Worm (Caenorhabditis elegans) whole organism, L4 larva: ENCODE measurements around the gene suca-1.

Experiments
- D1046.2 ChIP-seq: fragments of 200-800 bp; sonication (Bioruptor generic); IDR thresholded peaks from 2 replicates; pipeline ENCODE4 v1.3.6; 2022; ENCODE audit warnings: missing genetic modification characterization, missing compliant biosample characterization
- F26F4.8 ChIP-seq: fragments of 200-800 bp; sonication (Bioruptor generic); conservative IDR thresholded peaks from 2 replicates; pipeline ENCODE4 v1.3.6; 2022; ENCODE audit warnings: missing genetic modification characterization, missing compliant biosample characterization
- F49E8.2 ChIP-seq: sonication (generic microtip); optimal IDR thresholded peaks from 2 replicates; lab custom pipeline; 2016; ENCODE audit warnings: missing compliant biosample characterization, mild to moderate bottlenecking, missing genetic modification characterization, borderline replicate concordance
- Y75B8A.6 ChIP-seq: fragments of 200-800 bp; sonication (Bioruptor generic); IDR thresholded peaks from 2 replicates; pipeline ENCODE4 v1.3.6; 2022; ENCODE audit warnings: missing genetic modification reagents, missing genetic modification characterization, missing compliant biosample characterization
- ZK337.2 ChIP-seq: fragments of 200-800 bp; sonication (Bioruptor generic); IDR thresholded peaks from 2 replicates; pipeline ENCODE4 v1.3.6; 2022; ENCODE audit warnings: missing genetic modification reagents, missing genetic modification characterization, missing compliant biosample characterization
- arid-1 ChIP-seq: fragments of 200-800 bp; sonication (Bioruptor generic); conservative IDR thresholded peaks from 2 replicates; pipeline ENCODE4 v1.3.6; 2022; ENCODE audit warnings: missing genetic modification reagents, missing genetic modification characterization, missing compliant biosample characterization
- ceh-28 ChIP-seq: fragments of 150-350 bp; optimal IDR thresholded peaks from 2 replicates; lab custom pipeline; 2014; ENCODE audit warnings: missing biosample characterization, missing genetic modification reagents, missing genetic modification characterization
- ceh-32 ChIP-seq: sonication (generic microtip); optimal IDR thresholded peaks from 2 replicates; lab custom pipeline; 2016; ENCODE audit warnings: mild to moderate bottlenecking, missing genetic modification characterization, missing compliant biosample characterization; ENCODE audit not compliant: poor library complexity
- ceh-44 ChIP-seq: fragments of 200-800 bp; sonication (Bioruptor generic); IDR thresholded peaks from 2 replicates; pipeline ENCODE4 v1.3.6; 2022; ENCODE audit warnings: missing genetic modification reagents, missing genetic modification characterization, missing compliant biosample characterization
- ceh-62 ChIP-seq: sonication (generic microtip); optimal IDR thresholded peaks from 2 replicates; lab custom pipeline; 2017; ENCODE audit warnings: missing biosample characterization, missing genetic modification characterization
- ceh-82 ChIP-seq: sonication (generic microtip); optimal IDR thresholded peaks from 2 replicates; lab custom pipeline; 2017; ENCODE audit warnings: missing biosample characterization, missing genetic modification characterization
- ces-1 ChIP-seq: fragments of 150-350 bp; sonication (generic microtip); optimal IDR thresholded peaks from 4 replicates; lab custom pipeline; 2014; ENCODE audit warnings: missing biosample characterization, missing genetic modification reagents, missing genetic modification characterization
- cey-2 ChIP-seq: sonication (generic microtip); optimal IDR thresholded peaks from 3 replicates; lab custom pipeline; 2017; ENCODE audit warnings: missing genetic modification characterization, mild to moderate bottlenecking, missing compliant biosample characterization, antibody characterized with exemption, borderline replicate concordance; ENCODE audit not compliant: insufficient read depth
- daf-12 ChIP-seq: fragments of 150-350 bp; optimal IDR thresholded peaks from 2 replicates; lab custom pipeline; 2014; ENCODE audit warnings: missing biosample characterization, missing genetic modification reagents, missing genetic modification characterization
- daf-16 ChIP-seq, 3 experiments: sonication (generic microtip); optimal IDR thresholded peaks; 2 replicates each; lab custom pipeline; 2016 to 2017; ENCODE audit warnings: missing genetic modification characterization in 3 of 3, missing genetic modification reagents in 3 of 3, mild to moderate bottlenecking in 2 of 3, missing compliant biosample characterization in 2 of 3, missing biosample characterization in 1 of 3, moderate library complexity in 1 of 3
- daf-19 ChIP-seq: fragments of 200-800 bp; sonication (Bioruptor generic); conservative IDR thresholded peaks from 2 replicates; pipeline ENCODE4 v1.3.6; 2022; ENCODE audit warnings: missing genetic modification characterization, missing compliant biosample characterization
- dmd-6 ChIP-seq: fragments of 200-800 bp; sonication (Bioruptor generic); IDR thresholded peaks from 2 replicates; pipeline ENCODE4 v1.3.6; 2022; ENCODE audit warnings: missing genetic modification reagents, missing genetic modification characterization, missing compliant biosample characterization
- dpl-1 ChIP-seq: fragments of 150-350 bp; optimal IDR thresholded peaks from 2 replicates; lab custom pipeline; 2014; ENCODE audit warnings: missing biosample characterization, missing genetic modification reagents, missing genetic modification characterization
- dve-1 ChIP-seq: sonication (generic microtip); optimal IDR thresholded peaks from 2 replicates; lab custom pipeline; 2017; ENCODE audit warnings: antibody characterized with exemption, mild to moderate bottlenecking, missing genetic modification characterization, missing compliant biosample characterization; ENCODE audit not compliant: insufficient read depth
- egl-27 ChIP-seq: sonication (generic microtip); optimal IDR thresholded peaks from 3 replicates; lab custom pipeline; 2017; ENCODE audit warnings: missing biosample characterization, missing genetic modification reagents, missing genetic modification characterization
- egl-43 ChIP-seq: fragments of 200-800 bp; sonication (Bioruptor generic); IDR thresholded peaks from 2 replicates; pipeline ENCODE4 v1.3.6; 2022; ENCODE audit warnings: missing genetic modification reagents, missing genetic modification characterization, missing compliant biosample characterization
- fkh-10 ChIP-seq: fragments of 150-350 bp; optimal IDR thresholded peaks from 2 replicates; lab custom pipeline; 2014; ENCODE audit warnings: missing biosample characterization, missing genetic modification reagents, missing genetic modification characterization
- hif-1 ChIP-seq, 2 experiments: sonication (generic microtip); optimal IDR thresholded peaks; 2 replicates each; lab custom pipeline; 2016 to 2017; ENCODE audit warnings: missing compliant biosample characterization in 2 of 2, missing genetic modification characterization in 2 of 2, missing genetic modification reagents in 2 of 2, missing genotype in 2 of 2, mild to moderate bottlenecking in 1 of 2
- hlh-11 ChIP-seq: fragments of 200-800 bp; sonication (Bioruptor generic); optimal IDR thresholded peaks from 2 replicates; lab custom pipeline; 2018; ENCODE audit warnings: mild to moderate bottlenecking, missing genetic modification characterization, missing compliant biosample characterization
- hmg-1.1 ChIP-seq: fragments of 200-800 bp; sonication (Bioruptor generic); IDR thresholded peaks from 2 replicates; pipeline ENCODE4 v1.3.6; 2022; ENCODE audit warnings: missing genetic modification reagents, missing genetic modification characterization, missing compliant biosample characterization
- lin-13 ChIP-seq: fragments of 150-350 bp; optimal IDR thresholded peaks from 2 replicates; lab custom pipeline; 2014; ENCODE audit warnings: missing biosample characterization, missing genetic modification reagents, missing genetic modification characterization
- lin-15B ChIP-seq: fragments of 150-350 bp; sonication (generic microtip); optimal IDR thresholded peaks from 3 replicates; lab custom pipeline; 2014; ENCODE audit warnings: missing biosample characterization, missing genetic modification characterization
- lin-29 ChIP-seq: fragments of 200-800 bp; sonication (Bioruptor generic); IDR thresholded peaks from 2 replicates; pipeline ENCODE4 v1.3.6; 2022; ENCODE audit warnings: missing genetic modification reagents, missing genetic modification characterization, missing compliant biosample characterization
- lin-38 ChIP-seq: fragments of 200-800 bp; sonication (Bioruptor generic); IDR thresholded peaks from 2 replicates; pipeline ENCODE4 v1.3.6; 2022; ENCODE audit warnings: missing genetic modification reagents, missing genetic modification characterization, missing compliant biosample characterization
- lin-39 ChIP-seq: fragments of 150-350 bp; optimal IDR thresholded peaks from 2 replicates; lab custom pipeline; 2014; ENCODE audit warnings: missing biosample characterization, missing genetic modification reagents, missing genetic modification characterization
- madf-5 ChIP-seq, 2 experiments: fragments of 200-800 bp; sonication (Bioruptor generic); IDR thresholded peaks; 2 replicates each; pipeline ENCODE4 v1.3.6; 2022; ENCODE audit warnings: missing compliant biosample characterization in 2 of 2, missing genetic modification characterization in 2 of 2
- mdt-29 ChIP-seq: fragments of 200-800 bp; sonication (Bioruptor generic); IDR thresholded peaks from 2 replicates; pipeline ENCODE4 v1.3.6; 2022; ENCODE audit warnings: missing genetic modification reagents, missing genetic modification characterization, missing compliant biosample characterization
- mes-2 ChIP-seq: sonication (generic microtip); optimal IDR thresholded peaks from 2 replicates; lab custom pipeline; 2016; ENCODE audit warnings: missing genotype, mild to moderate bottlenecking, missing genetic modification characterization, missing compliant biosample characterization; ENCODE audit not compliant: poor library complexity, severe bottlenecking
- mxl-3 ChIP-seq: fragments of 200-800 bp; sonication (Bioruptor generic); optimal IDR thresholded peaks from 2 replicates; lab custom pipeline; 2018; ENCODE audit warnings: mild to moderate bottlenecking, missing genetic modification characterization, missing compliant biosample characterization
- nhr-10 ChIP-seq: fragments of 150-350 bp; optimal IDR thresholded peaks from 2 replicates; lab custom pipeline; 2014; ENCODE audit warnings: missing biosample characterization, missing genetic modification characterization
- nhr-102 ChIP-seq: sonication (generic microtip); optimal IDR thresholded peaks from 2 replicates; lab custom pipeline; 2016; ENCODE audit warnings: mild to moderate bottlenecking, missing genetic modification characterization, moderate library complexity, missing compliant biosample characterization
- nhr-28 ChIP-seq: fragments of 150-350 bp; optimal IDR thresholded peaks from 2 replicates; lab custom pipeline; 2014; ENCODE audit warnings: missing biosample characterization, missing genetic modification characterization
- nhr-42 ChIP-seq: fragments of 200-800 bp; sonication (Bioruptor generic); IDR thresholded peaks from 2 replicates; pipeline ENCODE4 v1.3.6; 2022; ENCODE audit warnings: missing genetic modification characterization, missing compliant biosample characterization
- nhr-48 ChIP-seq: sonication (generic microtip); optimal IDR thresholded peaks from 2 replicates; lab custom pipeline; 2016; ENCODE audit warnings: mild to moderate bottlenecking, missing genetic modification characterization, missing compliant biosample characterization
- nhr-6 ChIP-seq: fragments of 150-350 bp; optimal IDR thresholded peaks from 2 replicates; lab custom pipeline; 2014; ENCODE audit warnings: missing biosample characterization, missing genetic modification characterization
- nhr-76 ChIP-seq: fragments of 150-350 bp; optimal IDR thresholded peaks from 2 replicates; lab custom pipeline; 2014; ENCODE audit warnings: missing biosample characterization, missing genetic modification characterization
- php-3 ChIP-seq: fragments of 200-800 bp; sonication (Bioruptor generic); IDR thresholded peaks from 2 replicates; pipeline ENCODE4 v1.3.6; 2022; ENCODE audit warnings: missing genetic modification reagents, missing genetic modification characterization, missing compliant biosample characterization
- sdz-12 ChIP-seq: fragments of 200-800 bp; sonication (Bioruptor generic); optimal IDR thresholded peaks from 2 replicates; lab custom pipeline; 2018; ENCODE audit warnings: mild to moderate bottlenecking, missing genetic modification characterization, missing compliant biosample characterization
- set-16 ChIP-seq: fragments of 200-800 bp; sonication (Bioruptor generic); IDR thresholded peaks from 2 replicates; pipeline ENCODE4 v1.3.6; 2022; ENCODE audit warnings: missing genetic modification reagents, missing genetic modification characterization, missing compliant biosample characterization
- snpc-1.2 ChIP-seq: fragments of 200-800 bp; sonication (Bioruptor generic); IDR thresholded peaks from 2 replicates; pipeline ENCODE4 v1.3.6; 2022; ENCODE audit warnings: missing genetic modification reagents, missing genetic modification characterization, missing compliant biosample characterization
- snpc-4 ChIP-seq: fragments of 150-350 bp; optimal IDR thresholded peaks from 2 replicates; lab custom pipeline; 2014; ENCODE audit warnings: missing biosample characterization, missing genetic modification characterization
- spr-3 ChIP-seq: fragments of 200-800 bp; sonication (Bioruptor generic); optimal IDR thresholded peaks from 2 replicates; lab custom pipeline; 2018; ENCODE audit warnings: mild to moderate bottlenecking, missing genetic modification characterization, missing compliant biosample characterization
- tag-97 ChIP-seq: fragments of 200-800 bp; sonication (Bioruptor generic); IDR thresholded peaks from 2 replicates; pipeline ENCODE4 v1.3.6; 2022; ENCODE audit warnings: missing genetic modification characterization, missing compliant biosample characterization
- unc-130 ChIP-seq: sonication (generic microtip); optimal IDR thresholded peaks from 2 replicates; lab custom pipeline; 2016; ENCODE audit warnings: missing genetic modification reagents, missing genetic modification characterization, missing compliant biosample characterization
- unc-39 ChIP-seq: sonication (generic microtip); optimal IDR thresholded peaks from 2 replicates; lab custom pipeline; 2017; ENCODE audit warnings: missing biosample characterization, missing genetic modification characterization
- zip-2 ChIP-seq: fragments of 150-350 bp; optimal IDR thresholded peaks from 2 replicates; lab custom pipeline; 2014; ENCODE audit warnings: missing biosample characterization, missing genetic modification characterization

Gene suca-1

DNA sequence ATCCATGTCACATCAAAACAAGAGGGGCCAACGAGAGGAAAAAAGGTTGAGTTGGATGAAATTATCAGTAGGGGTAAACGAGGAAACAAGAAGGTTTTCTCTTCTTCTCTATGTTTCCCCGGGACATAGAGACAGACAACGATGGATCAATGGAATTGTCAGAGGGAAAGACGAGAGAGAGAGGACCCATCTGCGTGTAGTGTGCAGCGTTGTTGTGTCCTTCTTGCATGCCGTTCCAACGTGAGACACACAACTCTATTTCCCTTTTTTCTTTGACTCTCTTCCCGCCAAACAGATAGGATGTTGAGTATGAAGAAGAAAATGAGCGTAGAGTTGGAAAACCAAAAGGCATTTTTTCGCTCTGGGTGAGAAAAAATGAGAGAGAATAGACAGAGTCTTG, 1.0 kb upstream of the suca-1 start (continued):
- no peak for TF ChIP-seq daf-12 (tag; lab: Kevin White, UChicago)
- TF ChIP-seq lin-15B (tag; lab: Kevin White, UChicago), result no peak
- peak; percentile 28 for TF ChIP-seq dve-1
- no peak for TF ChIP-seq tag-97 (GFP tag; lab: Robert Waterston, UW)
- TF ChIP-seq hlh-11 (tag; lab: Kevin White, UChicago), result peak; percentile 80
- TF ChIP-seq daf-16 (GFP tag; optimal IDR thresholded peaks at IDR 0.05; lab: Kevin White, UChicago), result peak in 1 of 2 experiments; percentile 77
- TF ChIP-seq daf-16 (tag; optimal IDR thresholded peaks at IDR 0.05; lab: Kevin White, UChicago), result peak; percentile 12
- TF ChIP-seq mxl-3 (GFP tag; lab: Kevin White, UChicago), result peak; percentile 96
- no peak for TF ChIP-seq D1046.2
- no peak for TF ChIP-seq arid-1
- TF ChIP-seq fkh-10 (GFP tag; lab: Kevin White, UChicago), result peak; percentile 80
- TF ChIP-seq php-3 (GFP tag; lab: Robert Waterston, UW), result 0 out of 2 replicates have a peak, but pooled peaks have one; percentile 22
- no peak for TF ChIP-seq F26F4.8 (GFP tag; lab: Robert Waterston, UW)
- TF ChIP-seq nhr-28 (tag; lab: Kevin White, UChicago), result peak; percentile 83
- no peak for TF ChIP-seq spr-3 (GFP tag; lab: Kevin White, UChicago)
- TF ChIP-seq zip-2, result no peak
- no peak for TF ChIP-seq snpc-4 (tag; lab: Kevin White, UChicago)
- no peak for TF ChIP-seq nhr-76
- TF ChIP-seq lin-29 (GFP tag; lab: Robert Waterston, UW), result no peak
- no peak for TF ChIP-seq unc-39
- TF ChIP-seq hif-1 (tag; optimal IDR thresholded peaks at IDR 0.05; lab: Kevin White, UChicago), result no peak
- TF ChIP-seq Y75B8A.6 (GFP tag; lab: Robert Waterston, UW), result no peak
- peak; percentile 21 for TF ChIP-seq dpl-1
- no peak for TF ChIP-seq set-16 (GFP tag; lab: Robert Waterston, UW)
- TF ChIP-seq ZK337.2 (GFP tag; lab: Robert Waterston, UW), result no peak
- TF ChIP-seq nhr-48 (tag; lab: Kevin White, UChicago), result peak; percentile 19
- TF ChIP-seq hmg-1.1 (GFP tag; lab: Robert Waterston, UW), result peak; percentile 69
- no peak for TF ChIP-seq nhr-6 (tag; lab: Kevin White, UChicago)
- TF ChIP-seq ceh-44 (GFP tag; lab: Robert Waterston, UW), result no peak
- no peak for TF ChIP-seq cey-2
- TF ChIP-seq mdt-29 (GFP tag; lab: Robert Waterston, UW), result no peak
- no peak for TF ChIP-seq madf-5 (GFP tag; IDR thresholded peaks at IDR 0.05; lab: Robert Waterston, UW)
- TF ChIP-seq mes-2 (tag; lab: Kevin White, UChicago), result peak; percentile 39
- peak; percentile 71 for TF ChIP-seq dmd-6 (GFP tag; lab: Robert Waterston, UW)
- TF ChIP-seq ceh-82 (tag; lab: Kevin White, UChicago), result no peak
- TF ChIP-seq ceh-32 (tag; lab: Kevin White, UChicago), result no peak
- TF ChIP-seq ceh-28, result no peak
- no peak for TF ChIP-seq snpc-1.2 (GFP tag; lab: Robert Waterston, UW)
- no peak for TF ChIP-seq F49E8.2 (tag; lab: Kevin White, UChicago)
- no peak for TF ChIP-seq nhr-42 (GFP tag; lab: Robert Waterston, UW)
- no peak for TF ChIP-seq ceh-62 (tag; lab: Kevin White, UChicago)
- no peak for TF ChIP-seq lin-13 (GFP tag; lab: Kevin White, UChicago)
- no peak for TF ChIP-seq egl-27 (tag; lab: Kevin White, UChicago)
- no peak for TF ChIP-seq ces-1 (GFP tag; lab: Kevin White, UChicago)
- TF ChIP-seq lin-38 (GFP tag; lab: Robert Waterston, UW), result no peak
- TF ChIP-seq unc-130 (GFP tag; lab: Kevin White, UChicago), result no peak
- TF ChIP-seq sdz-12 (GFP tag; lab: Kevin White, UChicago), result no peak
- no peak for TF ChIP-seq egl-43 (GFP tag; lab: Robert Waterston, UW)
- no peak for TF ChIP-seq nhr-102 (tag; lab: Kevin White, UChicago)
- TF ChIP-seq daf-19 (GFP tag; lab: Robert Waterston, UW), result no peak
- TF ChIP-seq nhr-10 (tag; lab: Kevin White, UChicago), result no peak
- TF ChIP-seq lin-39 (tag; lab: Kevin White, UChicago), result no peak
